Fruit fly (Drosophila melanogaster) whole organism, embryonic: ENCODE data around the gene Ir75b.

ENCODE experiments used
- ATbp ChIP-seq: fragments of 200-800 bp; sonication (Bioruptor generic); optimal IDR thresholded peaks from 2 replicates; lab custom pipeline; 2017; ENCODE audit warnings: missing biosample characterization, mild to moderate bottlenecking, missing genetic modification characterization, missing genetic modification reagents
- CG12104 ChIP-seq: fragments of 200-800 bp; sonication (Bioruptor generic); optimal IDR thresholded peaks from 3 replicates; lab custom pipeline; 2016; ENCODE audit warnings: missing biosample characterization, missing genetic modification characterization
- CG12236 ChIP-seq: fragments of 200-800 bp; sonication (Bioruptor generic); optimal IDR thresholded peaks from 2 replicates; lab custom pipeline; 2016; ENCODE audit warnings: missing biosample characterization, missing genetic modification characterization
- CG12391 ChIP-seq: fragments of 200-800 bp; sonication (Bioruptor generic); optimal IDR thresholded peaks from 3 replicates; lab custom pipeline; 2018; ENCODE audit warnings: missing biosample characterization, mild to moderate bottlenecking, missing genetic modification characterization, moderate library complexity
- CG12659 ChIP-seq: fragments of 200-800 bp; sonication (Bioruptor generic); optimal IDR thresholded peaks from 3 replicates; lab custom pipeline; 2017; ENCODE audit warnings: mild to moderate bottlenecking, missing biosample characterization, missing genetic modification reagents, missing genetic modification characterization
- CG15011 ChIP-seq: fragments of 200-800 bp; sonication (Bioruptor generic); optimal IDR thresholded peaks from 3 replicates; lab custom pipeline; 2018; ENCODE audit warnings: missing biosample characterization, mild to moderate bottlenecking, missing genetic modification characterization
- CG16813 ChIP-seq: fragments of 200-800 bp; sonication (Bioruptor generic); IDR thresholded peaks from 3 replicates; pipeline ENCODE4 v1.3.6; 2022; ENCODE audit warnings: missing biosample characterization, missing genetic modification characterization; ENCODE audit not compliant: partially characterized antibody
- CG2120 ChIP-seq: fragments of 200-800 bp; sonication (Bioruptor generic); optimal IDR thresholded peaks from 3 replicates; lab custom pipeline; 2016; ENCODE audit warnings: missing biosample characterization, missing genetic modification characterization
- CG3407 ChIP-seq: fragments of 200-800 bp; sonication (Bioruptor generic); optimal IDR thresholded peaks from 2 replicates; lab custom pipeline; 2018; ENCODE audit warnings: missing biosample characterization, mild to moderate bottlenecking, missing genetic modification characterization
- CG3838 ChIP-seq: fragments of 200-800 bp; sonication (Bioruptor generic); optimal IDR thresholded peaks from 3 replicates; lab custom pipeline; 2016; ENCODE audit warnings: missing biosample characterization, missing genetic modification characterization
- CG5245 ChIP-seq: fragments of 200-800 bp; sonication (Bioruptor generic); optimal IDR thresholded peaks from 3 replicates; lab custom pipeline; 2016; ENCODE audit warnings: missing biosample characterization, missing genetic modification characterization
- CG6854 ChIP-seq: fragments of 200-800 bp; sonication (Bioruptor generic); optimal IDR thresholded peaks from 3 replicates; lab custom pipeline; 2017; ENCODE audit warnings: missing biosample characterization, mild to moderate bottlenecking, missing genetic modification characterization
- CG7963 ChIP-seq: fragments of 200-800 bp; sonication (Bioruptor generic); IDR thresholded peaks from 3 replicates; pipeline ENCODE4 v1.3.6; 2022; ENCODE audit warnings: missing biosample characterization, missing genetic modification characterization; ENCODE audit not compliant: partially characterized antibody
- CG8944 ChIP-seq: fragments of 200-800 bp; sonication (Bioruptor generic); optimal IDR thresholded peaks from 3 replicates; lab custom pipeline; 2016; ENCODE audit warnings: missing biosample characterization, missing genetic modification characterization
- CHES-1-like ChIP-seq: fragments of 200-800 bp; sonication (Bioruptor generic); optimal IDR thresholded peaks from 2 replicates; lab custom pipeline; 2016; ENCODE audit warnings: missing biosample characterization, missing genetic modification characterization
- CkIIα-i1 ChIP-seq: fragments of 200-800 bp; sonication (Bioruptor generic); IDR thresholded peaks from 2 replicates; pipeline ENCODE4 v1.3.6; 2022; ENCODE audit warnings: missing biosample characterization, missing genetic modification characterization
- D19A ChIP-seq: fragments of 200-800 bp; optimal IDR thresholded peaks from 3 replicates; lab custom pipeline; 2019; ENCODE audit warnings: missing biosample characterization, mild to moderate bottlenecking, missing genetic modification characterization, moderate library complexity
- Dp ChIP-seq: fragments of 200-800 bp; sonication (Bioruptor generic); optimal IDR thresholded peaks from 2 replicates; lab custom pipeline; 2018; ENCODE audit warnings: missing biosample characterization, mild to moderate bottlenecking, missing genetic modification characterization, moderate library complexity
- E2f1 ChIP-seq: fragments of 200-800 bp; sonication (Bioruptor generic); IDR thresholded peaks from 2 replicates; pipeline ENCODE4 v1.3.6; 2022; ENCODE audit warnings: missing biosample characterization, missing genetic modification characterization
- Ets65A ChIP-seq: fragments of 200-800 bp; sonication (Bioruptor generic); peaks from one replicate; lab custom pipeline; 2016; ENCODE audit warnings: missing biosample characterization, missing genetic modification characterization
- Gsc ChIP-seq: fragments of 200-800 bp; sonication (Bioruptor generic); IDR thresholded peaks from 2 replicates; pipeline ENCODE4 v1.3.6; 2022; ENCODE audit warnings: missing biosample characterization, missing genetic modification characterization
- HLH4C ChIP-seq: fragments of 200-800 bp; sonication (Bioruptor generic); IDR thresholded peaks from 3 replicates; pipeline ENCODE4 v1.3.6; 2022; ENCODE audit warnings: missing biosample characterization, missing genetic modification characterization; ENCODE audit not compliant: partially characterized antibody
- Hand ChIP-seq: fragments of 200-800 bp; sonication (Bioruptor generic); optimal IDR thresholded peaks from 2 replicates; lab custom pipeline; 2017; ENCODE audit warnings: mild to moderate bottlenecking, missing biosample characterization, missing genetic modification reagents, missing genetic modification characterization
- Hr51 ChIP-seq, 2 experiments: fragments of 200-800 bp; sonication (Bioruptor generic); optimal IDR thresholded peaks; 2 replicates in 1 of 2; 3 replicates in 1 of 2; lab custom pipeline; 2016 to 2018; ENCODE audit warnings: missing biosample characterization in 2 of 2, missing genetic modification characterization in 2 of 2, mild to moderate bottlenecking in 1 of 2, moderate library complexity in 1 of 2
- Hr78 ChIP-seq, 2 experiments: fragments of 200-800 bp in 1 of 2; fragments of >200 bp in 1 of 2; sonication (Bioruptor generic) in 1 of 2; optimal IDR thresholded peaks; 2 replicates each; lab custom pipeline; 2017 to 2019; ENCODE audit warnings: missing biosample characterization in 2 of 2, missing genetic modification characterization in 2 of 2, mild to moderate bottlenecking in 1 of 2, moderate library complexity in 1 of 2
- Lim3 ChIP-seq: fragments of 200-800 bp; sonication (Bioruptor generic); IDR thresholded peaks from 2 replicates; pipeline ENCODE4 v1.3.6; 2022; ENCODE audit warnings: missing biosample characterization, missing genetic modification characterization
- NK7.1 ChIP-seq: fragments of 200-800 bp; sonication (Bioruptor generic); optimal IDR thresholded peaks from 3 replicates; lab custom pipeline; 2016; ENCODE audit warnings: missing biosample characterization, missing genetic modification characterization
- Spps ChIP-seq: fragments of 200-800 bp; sonication (Bioruptor generic); optimal IDR thresholded peaks from 2 replicates; lab custom pipeline; 2018; ENCODE audit warnings: missing biosample characterization, mild to moderate bottlenecking, missing genetic modification characterization
- ap ChIP-seq: fragments of 200-800 bp; sonication (Bioruptor generic); IDR thresholded peaks from 2 replicates; pipeline ENCODE4 v1.3.6; 2022; ENCODE audit warnings: missing biosample characterization, missing genetic modification characterization
- ash1 ChIP-seq: fragments of 200-800 bp; sonication (Bioruptor generic); optimal IDR thresholded peaks from 2 replicates; lab custom pipeline; 2018; ENCODE audit warnings: missing biosample characterization, mild to moderate bottlenecking, missing genetic modification characterization
- bab2 ChIP-seq: fragments of 200-800 bp; sonication (Bioruptor generic); optimal IDR thresholded peaks from 2 replicates; lab custom pipeline; 2016; ENCODE audit warnings: missing biosample characterization, missing genetic modification characterization
- bbx ChIP-seq: fragments of 200-800 bp; sonication (Bioruptor generic); IDR thresholded peaks from 2 replicates; pipeline ENCODE4 v1.3.6; 2022; ENCODE audit warnings: missing biosample characterization, missing genetic modification characterization; ENCODE audit not compliant: partially characterized antibody
- crp ChIP-seq, 2 experiments: fragments of 200-800 bp; sonication (Bioruptor generic); optimal IDR thresholded peaks; 2 replicates in 1 of 2; 3 replicates in 1 of 2; lab custom pipeline; 2017; ENCODE audit warnings: missing biosample characterization in 2 of 2, missing genetic modification characterization in 2 of 2, mild to moderate bottlenecking in 1 of 2, moderate library complexity in 1 of 2
- ems ChIP-seq: fragments of 200-800 bp; sonication (Bioruptor generic); optimal IDR thresholded peaks from 3 replicates; lab custom pipeline; 2016; ENCODE audit warnings: missing biosample characterization, missing genetic modification characterization
- fd102C ChIP-seq: fragments of 200-800 bp; sonication (Bioruptor generic); optimal IDR thresholded peaks from 2 replicates; lab custom pipeline; 2018; ENCODE audit warnings: missing biosample characterization, mild to moderate bottlenecking, missing genetic modification characterization, moderate library complexity
- fu2 ChIP-seq: fragments of 200-800 bp; sonication (Bioruptor generic); optimal IDR thresholded peaks from 2 replicates; lab custom pipeline; 2016; ENCODE audit warnings: missing biosample characterization, missing genetic modification characterization
- gsb-n ChIP-seq: fragments of 200-800 bp; sonication (Bioruptor generic); optimal IDR thresholded peaks from 3 replicates; lab custom pipeline; 2018; ENCODE audit warnings: missing biosample characterization, mild to moderate bottlenecking, missing genetic modification characterization
- jing ChIP-seq: fragments of 200-800 bp; sonication (Bioruptor generic); optimal IDR thresholded peaks from 2 replicates; lab custom pipeline; 2018; ENCODE audit warnings: missing biosample characterization, mild to moderate bottlenecking, missing genetic modification characterization
- jumu ChIP-seq: fragments of 200-800 bp; sonication (Bioruptor generic); optimal IDR thresholded peaks from 3 replicates; lab custom pipeline; 2016; ENCODE audit warnings: missing biosample characterization, missing genetic modification characterization
- kay ChIP-seq: fragments of 200-800 bp; sonication (Bioruptor generic); optimal IDR thresholded peaks from 2 replicates; lab custom pipeline; 2016; ENCODE audit warnings: missing biosample characterization, missing genetic modification characterization
- knrl ChIP-seq: fragments of 200-800 bp; sonication (Bioruptor generic); IDR thresholded peaks from 3 replicates; pipeline ENCODE4 v1.3.6; 2022; ENCODE audit warnings: missing biosample characterization, missing genetic modification characterization; ENCODE audit not compliant: partially characterized antibody
- lab ChIP-seq: fragments of 200-800 bp; sonication (Bioruptor generic); optimal IDR thresholded peaks from 3 replicates; lab custom pipeline; 2017; ENCODE audit warnings: missing biosample characterization, missing genetic modification characterization, mild to moderate bottlenecking, moderate library complexity, missing genetic modification reagents
- lbe ChIP-seq: fragments of 200-800 bp; sonication (Bioruptor generic); optimal IDR thresholded peaks from 2 replicates; lab custom pipeline; 2016; ENCODE audit warnings: missing biosample characterization, mild to moderate bottlenecking, missing genetic modification characterization
- nerfin-1 ChIP-seq: fragments of 200-800 bp; sonication (Bioruptor generic); optimal IDR thresholded peaks from 3 replicates; lab custom pipeline; 2019; ENCODE audit warnings: missing biosample characterization, mild to moderate bottlenecking, missing genetic modification characterization, moderate library complexity
- ranshi ChIP-seq: fragments of 200-800 bp; sonication (Bioruptor generic); IDR thresholded peaks from 2 replicates; pipeline ENCODE4 v1.3.6; 2022; ENCODE audit warnings: missing biosample characterization, missing genetic modification characterization
- sens ChIP-seq: fragments of 200-800 bp; sonication (Bioruptor generic); peaks from one replicate; lab custom pipeline; 2016; ENCODE audit warnings: missing biosample characterization, missing genetic modification characterization
- sim ChIP-seq: fragments of 200-800 bp; sonication (Bioruptor generic); IDR thresholded peaks from 2 replicates; pipeline ENCODE4 v1.3.6; 2022; ENCODE audit warnings: missing biosample characterization, missing genetic modification characterization
- stc ChIP-seq: fragments of 200-800 bp; sonication (Bioruptor generic); IDR thresholded peaks from 2 replicates; pipeline ENCODE4 v1.3.6; 2022; ENCODE audit warnings: missing biosample characterization, missing genetic modification characterization
- usp ChIP-seq: fragments of >200 bp; optimal IDR thresholded peaks from 2 replicates; lab custom pipeline; 2017; ENCODE audit warnings: missing biosample characterization, missing genetic modification characterization
- z ChIP-seq: fragments of 200-800 bp; sonication (Bioruptor generic); IDR thresholded peaks from 3 replicates; pipeline ENCODE4 v1.3.6; 2022; ENCODE audit warnings: missing biosample characterization, missing genetic modification characterization
- zfh2 ChIP-seq: fragments of 200-800 bp; sonication (Bioruptor generic); optimal IDR thresholded peaks from 2 replicates; lab custom pipeline; 2016; ENCODE audit warnings: missing biosample characterization, missing genetic modification characterization

Gene Ir75b

DNA sequence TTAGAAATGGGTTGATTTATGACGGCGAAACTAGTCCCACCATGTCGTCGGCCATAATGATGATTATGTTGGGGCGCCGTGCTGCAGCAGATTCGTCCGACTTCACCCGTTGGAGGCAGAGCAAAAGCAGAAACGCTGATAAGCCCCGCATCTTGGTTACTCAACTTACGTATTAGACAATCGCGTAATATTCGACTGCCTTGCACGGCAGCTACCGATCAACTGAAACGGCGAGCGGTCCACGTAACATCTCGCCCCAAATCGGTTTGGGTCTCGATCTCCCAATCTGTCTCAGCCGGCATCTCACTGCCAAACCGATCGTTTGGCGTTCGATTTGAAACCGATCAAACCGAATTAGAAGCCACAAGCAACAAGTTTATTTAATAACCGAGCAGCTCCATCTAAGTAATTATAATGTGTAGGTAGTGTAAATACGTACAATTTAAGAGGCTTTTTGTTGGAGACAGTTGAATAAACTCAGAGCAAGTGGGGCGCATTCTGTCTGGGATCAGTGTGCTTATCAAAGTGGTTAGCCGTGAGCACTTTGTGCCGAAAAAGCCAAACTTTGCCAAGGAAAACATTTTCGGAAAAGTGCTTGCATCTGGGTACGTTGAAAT is 11.3 kb downstream of the Ir75b start, which contains the start of gene CG32191 (continued):
- TF ChIP-seq CG12236 (GFP tag; lab: Kevin White, UChicago) (no peak), CHES-1-like (GFP tag; lab: Kevin White, UChicago) (no peak), Hand (GFP tag; lab: Kevin White, UChicago) (no peak), HLH4C (GFP tag; lab: Robert Waterston, UW) (no peak), ap (GFP tag; lab: Robert Waterston, UW) (no peak), CG6854 (GFP tag; lab: Kevin White, UChicago) (peak; percentile 11), CG7963 (GFP tag; lab: Robert Waterston, UW) (no peak), ash1 (no peak), Hr51 (GFP tag; optimal IDR thresholded peaks at IDR 0.05; lab: Kevin White, UChicago) (no peak), knrl (GFP tag; lab: Robert Waterston, UW) (no peak), bbx (GFP tag; lab: Robert Waterston, UW) (no peak), sens (GFP tag; lab: Kevin White, UChicago) (peak; percentile 69), Lim3 (no peak), zfh2 (GFP tag; lab: Kevin White, UChicago) (no peak), CkIIα-i1 (GFP tag; lab: Robert Waterston, UW) (no peak), Ets65A (GFP tag; lab: Kevin White, UChicago) (no peak), z (GFP tag; lab: Robert Waterston, UW) (no peak), Dp (GFP tag; lab: Kevin White, UChicago) (no peak), lab (GFP tag; lab: Kevin White, UChicago) (peak; percentile 79), D19A (no peak), fd102C (GFP tag; lab: Kevin White, UChicago) (no peak), Spps (tag; lab: Kevin White, UChicago) (no peak), crp (GFP tag; optimal IDR thresholded peaks at IDR 0.05; lab: Kevin White, UChicago) (no peak), bab2 (GFP tag; lab: Kevin White, UChicago) (no peak), fu2 (no peak), Gsc (GFP tag; lab: Robert Waterston, UW) (no peak), CG3407 (no peak), usp (GFP tag; lab: Kevin White, UChicago) (no peak), E2f1 (GFP tag; lab: Robert Waterston, UW) (no peak), NK7.1 (GFP tag; lab: Kevin White, UChicago) (no peak), CG12391 (no peak), CG2120 (GFP tag; lab: Kevin White, UChicago) (no peak), stc (GFP tag; lab: Robert Waterston, UW) (no peak), jing (GFP tag; lab: Kevin White, UChicago) (no peak), Hr78 (GFP tag; optimal IDR thresholded peaks at IDR 0.05; lab: Kevin White, UChicago) (no peak), CG3838 (GFP tag; lab: Kevin White, UChicago) (no peak), ems (GFP tag; lab: Kevin White, UChicago) (no peak), ranshi (GFP tag; lab: Robert Waterston, UW) (no peak), nerfin-1 (no peak), lbe (GFP tag; lab: Kevin White, UChicago) (no peak), ATbp (GFP tag; lab: Kevin White, UChicago) (peak; percentile 70), jumu (GFP tag; lab: Kevin White, UChicago) (no peak), CG12104 (GFP tag; lab: Kevin White, UChicago) (no peak), CG12659 (GFP tag; lab: Kevin White, UChicago) (no peak), sim (GFP tag; lab: Robert Waterston, UW) (no peak), CG16813 (GFP tag; lab: Robert Waterston, UW) (no peak), CG5245 (GFP tag; lab: Kevin White, UChicago) (no peak), gsb-n (tag; lab: Kevin White, UChicago) (no peak), CG8944 (GFP tag; lab: Kevin White, UChicago) (no peak), CG15011 (GFP tag; lab: Kevin White, UChicago) (peak; percentile 23), kay (no peak)
